Worm (Caenorhabditis elegans) whole organism, mixed stage, embryonic: ENCODE measurements around the gene F49H6.12.

ENCODE experiments used
- ceh-39 ChIP-seq: fragments of 150-350 bp; optimal IDR thresholded peaks from 2 replicates; lab custom pipeline; 2014; ENCODE audit warnings: missing biosample characterization, missing genetic modification characterization
- lin-13 ChIP-seq: fragments of 150-350 bp; optimal IDR thresholded peaks from 2 replicates; lab custom pipeline; 2014; ENCODE audit warnings: missing biosample characterization, missing genetic modification characterization
- lin-32 ChIP-seq: fragments of 200-800 bp; sonication (Bioruptor generic); optimal IDR thresholded peaks from 2 replicates; lab custom pipeline; 2018; ENCODE audit warnings: mild to moderate bottlenecking, missing genetic modification characterization, missing compliant biosample characterization
- nhr-237 ChIP-seq: fragments of 150-350 bp; optimal IDR thresholded peaks from 2 replicates; lab custom pipeline; 2014; ENCODE audit warnings: missing biosample characterization, missing genetic modification characterization
- nhr-28 ChIP-seq: fragments of 150-350 bp; optimal IDR thresholded peaks from 2 replicates; lab custom pipeline; 2014; ENCODE audit warnings: missing biosample characterization, missing genetic modification characterization
- nhr-76 ChIP-seq: sonication (generic microtip); optimal IDR thresholded peaks from 2 replicates; lab custom pipeline; 2017; ENCODE audit warnings: missing biosample characterization, missing genetic modification characterization

DNA sequence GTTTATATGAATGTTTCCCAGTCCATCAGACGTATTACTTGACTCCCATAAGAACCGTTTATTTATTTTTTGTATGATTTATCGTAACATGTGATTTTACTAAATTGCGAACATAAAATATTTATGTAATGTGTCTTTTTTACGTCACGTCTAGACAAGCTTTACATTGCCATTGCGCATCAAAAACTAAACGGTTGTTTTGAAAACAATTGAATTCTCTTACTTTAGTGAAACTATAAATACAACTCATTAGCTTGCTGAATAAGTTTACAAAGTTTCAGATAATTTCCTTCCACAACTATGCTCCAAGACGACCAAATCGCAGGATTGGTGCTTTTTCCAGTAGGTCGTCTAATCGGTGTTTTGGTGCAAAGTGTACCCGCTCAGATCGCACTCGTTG is 46.3 kb downstream of the F49H6.12 start, which contains the start of gene srx-54:
- no peak for TF ChIP-seq nhr-76 (tag; lab: Kevin White, UChicago)
- TF ChIP-seq lin-13 (tag; lab: Kevin White, UChicago): no peak
- TF ChIP-seq nhr-237 (tag; lab: Kevin White, UChicago): no peak
- no peak for TF ChIP-seq ceh-39 (tag; lab: Kevin White, UChicago)
- TF ChIP-seq nhr-28 (tag; lab: Kevin White, UChicago): no peak
- TF ChIP-seq lin-32 (GFP tag; lab: Kevin White, UChicago): no peak
